Fruit fly (Drosophila melanogaster) whole organism, embryonic: ENCODE data around the gene TwdlQ.

ENCODE experiments used
- Abd-B ChIP-seq: fragments of 200-800 bp; sonication (Bioruptor generic); optimal IDR thresholded peaks from 2 replicates; lab custom pipeline; 2018; ENCODE audit warnings: missing biosample characterization, mild to moderate bottlenecking, missing genetic modification characterization, moderate library complexity
- Adf1 ChIP-seq: fragments of 200-800 bp; sonication (Bioruptor generic); IDR thresholded peaks from 2 replicates; pipeline ENCODE4 v1.3.6; 2022; ENCODE audit warnings: missing biosample characterization, missing genetic modification characterization
- Aef1 ChIP-seq: fragments of 200-800 bp; sonication (Bioruptor generic); IDR thresholded peaks from 3 replicates; pipeline ENCODE4 v1.3.6; 2022; ENCODE audit warnings: missing biosample characterization, missing genetic modification characterization
- CG11504 ChIP-seq: fragments of 200-800 bp; sonication (Bioruptor generic); optimal IDR thresholded peaks from 3 replicates; lab custom pipeline; 2019; ENCODE audit warnings: missing biosample characterization, mild to moderate bottlenecking, missing genetic modification characterization, moderate library complexity
- CG12071 ChIP-seq: fragments of 200-800 bp; sonication (Bioruptor generic); optimal IDR thresholded peaks from 3 replicates; lab custom pipeline; 2018; ENCODE audit warnings: missing biosample characterization, mild to moderate bottlenecking, missing genetic modification characterization
- CG12299 ChIP-seq: fragments of 200-800 bp; sonication (Bioruptor generic); optimal IDR thresholded peaks from 2 replicates; lab custom pipeline; 2018; ENCODE audit warnings: missing biosample characterization, mild to moderate bottlenecking, missing genetic modification characterization
- CG12769 ChIP-seq: fragments of 200-800 bp; sonication (Bioruptor generic); optimal IDR thresholded peaks from 2 replicates; lab custom pipeline; 2019; ENCODE audit warnings: missing biosample characterization, mild to moderate bottlenecking, missing genetic modification characterization, moderate library complexity
- CG13296 ChIP-seq: fragments of 200-800 bp; sonication (Bioruptor generic); optimal IDR thresholded peaks from 3 replicates; lab custom pipeline; 2018; ENCODE audit warnings: missing biosample characterization, mild to moderate bottlenecking, missing genetic modification characterization
- CG14050 ChIP-seq: fragments of 200-800 bp; sonication (Bioruptor generic); IDR thresholded peaks from 3 replicates; pipeline ENCODE4 v1.3.6; 2022; ENCODE audit warnings: missing biosample characterization, missing genetic modification characterization
- CG17328 ChIP-seq: fragments of 200-800 bp; sonication (Bioruptor generic); IDR thresholded peaks from 2 replicates; pipeline ENCODE4 v1.3.6; 2022; ENCODE audit warnings: missing biosample characterization, missing genetic modification characterization
- CG30020 ChIP-seq: fragments of 200-800 bp; optimal IDR thresholded peaks from 2 replicates; lab custom pipeline; 2019; ENCODE audit warnings: missing biosample characterization, mild to moderate bottlenecking, missing genetic modification characterization, moderate library complexity
- CG3065 ChIP-seq: fragments of 200-800 bp; sonication (Bioruptor generic); optimal IDR thresholded peaks from 2 replicates; lab custom pipeline; 2016; ENCODE audit warnings: missing biosample characterization, missing genetic modification characterization
- CG31224 ChIP-seq: fragments of 200-800 bp; sonication (Bioruptor generic); IDR thresholded peaks from 2 replicates; pipeline ENCODE4 v1.3.6; 2022; ENCODE audit warnings: missing biosample characterization, missing genetic modification characterization
- CG32772 ChIP-seq: fragments of 200-800 bp; sonication (Bioruptor generic); IDR thresholded peaks from 2 replicates; pipeline ENCODE4 v1.3.6; 2022; ENCODE audit warnings: missing biosample characterization, missing genetic modification characterization
- CG6791 ChIP-seq: fragments of 200-800 bp; sonication (Bioruptor generic); IDR thresholded peaks from 3 replicates; pipeline ENCODE4 v1.3.6; 2022; ENCODE audit warnings: missing biosample characterization, missing genetic modification characterization; ENCODE audit not compliant: partially characterized antibody
- CG7357 ChIP-seq: fragments of 200-800 bp; sonication (Bioruptor generic); IDR thresholded peaks from 3 replicates; pipeline ENCODE4 v1.3.6; 2022; ENCODE audit warnings: missing biosample characterization, missing genetic modification characterization
- CG7745 ChIP-seq: fragments of 200-800 bp; sonication (Bioruptor generic); optimal IDR thresholded peaks from 2 replicates; lab custom pipeline; 2018; ENCODE audit warnings: missing biosample characterization, mild to moderate bottlenecking, missing genetic modification characterization, moderate library complexity
- CG8089 ChIP-seq: fragments of 200-800 bp; sonication (Bioruptor generic); optimal IDR thresholded peaks from 3 replicates; lab custom pipeline; 2016; ENCODE audit warnings: missing biosample characterization, missing genetic modification characterization
- CG8478 ChIP-seq: fragments of >200 bp; optimal IDR thresholded peaks from 2 replicates; lab custom pipeline; 2018
- CG8944 ChIP-seq: fragments of 200-800 bp; sonication (Bioruptor generic); optimal IDR thresholded peaks from 3 replicates; lab custom pipeline; 2016; ENCODE audit warnings: missing biosample characterization, missing genetic modification characterization
- Drgx ChIP-seq: fragments of 200-800 bp; sonication (Bioruptor generic); IDR thresholded peaks from 2 replicates; pipeline ENCODE4 v1.3.6; 2022; ENCODE audit warnings: missing biosample characterization, missing genetic modification characterization
- Elba2 ChIP-seq: fragments of 200-800 bp; sonication (Bioruptor generic); optimal IDR thresholded peaks from 3 replicates; lab custom pipeline; 2016; ENCODE audit warnings: missing biosample characterization, missing genetic modification characterization
- HLH3B ChIP-seq: fragments of 200-800 bp; sonication (Bioruptor generic); IDR thresholded peaks from 2 replicates; pipeline ENCODE4 v1.3.6; 2022; ENCODE audit warnings: missing biosample characterization, missing genetic modification characterization
- Hey ChIP-seq: fragments of 200-800 bp; sonication (Bioruptor generic); optimal IDR thresholded peaks from 3 replicates; lab custom pipeline; 2018; ENCODE audit warnings: missing biosample characterization, mild to moderate bottlenecking, missing genetic modification characterization
- Hmx ChIP-seq: fragments of 200-800 bp; sonication (Bioruptor generic); optimal IDR thresholded peaks from 2 replicates; lab custom pipeline; 2016; ENCODE audit warnings: missing biosample characterization, missing genetic modification characterization
- Lhr ChIP-seq: fragments of 200-800 bp; sonication (Bioruptor generic); optimal IDR thresholded peaks from 3 replicates; lab custom pipeline; 2017; ENCODE audit warnings: mild to moderate bottlenecking, missing biosample characterization, missing genetic modification reagents, missing genetic modification characterization
- Mes4 ChIP-seq: fragments of 200-800 bp; sonication (Bioruptor generic); optimal IDR thresholded peaks from 2 replicates; lab custom pipeline; 2016; ENCODE audit warnings: missing biosample characterization, missing genetic modification characterization
- NfI ChIP-seq: fragments of 200-800 bp; sonication (Bioruptor generic); optimal IDR thresholded peaks from 3 replicates; lab custom pipeline; 2018; ENCODE audit warnings: missing biosample characterization, mild to moderate bottlenecking, missing genetic modification characterization, moderate library complexity
- Opbp ChIP-seq: fragments of 200-800 bp; sonication (Bioruptor generic); IDR thresholded peaks from 3 replicates; pipeline ENCODE4 v1.3.6; 2022; ENCODE audit warnings: missing biosample characterization, missing genetic modification characterization; ENCODE audit not compliant: partially characterized antibody
- Sox102F ChIP-seq: fragments of 200-800 bp; sonication (Bioruptor generic); optimal IDR thresholded peaks from 2 replicates; lab custom pipeline; 2018; ENCODE audit warnings: missing biosample characterization, mild to moderate bottlenecking, missing genetic modification characterization, moderate library complexity
- YL-1 ChIP-seq: fragments of 200-800 bp; sonication (Bioruptor generic); optimal IDR thresholded peaks from 3 replicates; lab custom pipeline; 2017; ENCODE audit warnings: missing biosample characterization, mild to moderate bottlenecking, missing genetic modification characterization
- chm ChIP-seq: fragments of 200-800 bp; sonication (Bioruptor generic); IDR thresholded peaks from 2 replicates; pipeline ENCODE4 v1.3.6; 2022; ENCODE audit warnings: missing biosample characterization, missing genetic modification characterization
- chn ChIP-seq: fragments of 200-800 bp; sonication (Bioruptor generic); optimal IDR thresholded peaks from 2 replicates; lab custom pipeline; 2016; ENCODE audit warnings: missing biosample characterization, missing genetic modification characterization
- corto ChIP-seq: fragments of 200-800 bp; sonication (Bioruptor generic); optimal IDR thresholded peaks from 2 replicates; lab custom pipeline; 2016; ENCODE audit warnings: missing biosample characterization, mild to moderate bottlenecking, missing genetic modification characterization, moderate library complexity
- crol ChIP-seq: fragments of 200-800 bp; sonication (Bioruptor generic); IDR thresholded peaks from 2 replicates; pipeline ENCODE4 v1.3.6; 2022; ENCODE audit warnings: missing biosample characterization, missing genetic modification characterization
- danr ChIP-seq: fragments of 200-800 bp; sonication (Bioruptor generic); IDR thresholded peaks from 2 replicates; pipeline ENCODE4 v1.3.6; 2022; ENCODE audit warnings: missing biosample characterization, missing genetic modification characterization
- dmrt99B ChIP-seq: fragments of 200-800 bp; sonication (Bioruptor generic); optimal IDR thresholded peaks from 2 replicates; lab custom pipeline; 2018; ENCODE audit warnings: missing biosample characterization, mild to moderate bottlenecking, missing genetic modification characterization, moderate library complexity
- fd3F ChIP-seq: fragments of 200-800 bp; sonication (Bioruptor generic); optimal IDR thresholded peaks from 2 replicates; lab custom pipeline; 2018; ENCODE audit warnings: missing biosample characterization, mild to moderate bottlenecking, missing genetic modification characterization, moderate library complexity
- fu2 ChIP-seq: fragments of 200-800 bp; sonication (Bioruptor generic); optimal IDR thresholded peaks from 2 replicates; lab custom pipeline; 2016; ENCODE audit warnings: missing biosample characterization, missing genetic modification characterization
- knrl ChIP-seq: fragments of 200-800 bp; sonication (Bioruptor generic); IDR thresholded peaks from 3 replicates; pipeline ENCODE4 v1.3.6; 2022; ENCODE audit warnings: missing biosample characterization, missing genetic modification characterization; ENCODE audit not compliant: partially characterized antibody
- mld ChIP-seq: fragments of 200-800 bp; sonication (Bioruptor generic); IDR thresholded peaks from 3 replicates; pipeline ENCODE4 v1.3.6; 2022; ENCODE audit warnings: missing biosample characterization, missing genetic modification characterization; ENCODE audit not compliant: partially characterized antibody
- p53 ChIP-seq: fragments of 200-800 bp; sonication (Bioruptor generic); optimal IDR thresholded peaks from 2 replicates; lab custom pipeline; 2016; ENCODE audit warnings: missing biosample characterization, missing genetic modification characterization
- pan ChIP-seq, 4 experiments: fragments of >200 bp in 3 of 4; fragments of 200-800 bp in 1 of 4; sonication (Bioruptor generic) in 1 of 4; optimal IDR thresholded peaks in 3 of 4; IDR thresholded peaks in 1 of 4; 2 replicates each; pipeline versions ENCODE4 v1.3.6 to Lab custom; 2017 to 2022; ENCODE audit warnings: missing biosample characterization in 2 of 4, missing genetic modification characterization in 2 of 4, mixed read lengths in 1 of 4
- salm ChIP-seq: fragments of 200-800 bp; sonication (Bioruptor generic); optimal IDR thresholded peaks from 2 replicates; lab custom pipeline; 2018; ENCODE audit warnings: missing biosample characterization, mild to moderate bottlenecking, missing genetic modification characterization
- sisA ChIP-seq: fragments of 200-800 bp; sonication (Bioruptor generic); IDR thresholded peaks from 2 replicates; pipeline ENCODE4 v1.3.6; 2022; ENCODE audit warnings: missing biosample characterization, missing genetic modification characterization
- sna ChIP-seq: fragments of 200-800 bp; sonication (Bioruptor generic); IDR thresholded peaks from 2 replicates; pipeline ENCODE4 v1.3.6; 2022; ENCODE audit warnings: missing biosample characterization, missing genetic modification characterization; ENCODE audit not compliant: partially characterized antibody
- sob ChIP-seq: fragments of 200-800 bp; sonication (Bioruptor generic); IDR thresholded peaks from 2 replicates; pipeline ENCODE4 v1.3.6; 2022; ENCODE audit warnings: missing biosample characterization, missing genetic modification characterization
- tll ChIP-seq, 2 experiments: fragments of 200-800 bp in 1 of 2; fragments of >200 bp in 1 of 2; sonication (Bioruptor generic) in 1 of 2; optimal IDR thresholded peaks; 2 replicates each; lab custom pipeline; 2017 to 2019; ENCODE audit warnings: missing biosample characterization in 2 of 2, missing genetic modification characterization in 2 of 2, mild to moderate bottlenecking in 1 of 2, moderate library complexity in 1 of 2
- ttk ChIP-seq: fragments of 200-800 bp; sonication (Bioruptor generic); IDR thresholded peaks from 2 replicates; pipeline ENCODE4 v2.1.2; 2022; ENCODE audit warnings: missing biosample characterization, missing genetic modification characterization
- twi ChIP-seq: fragments of 200-800 bp; optimal IDR thresholded peaks from 2 replicates; lab custom pipeline; 2019; ENCODE audit warnings: missing biosample characterization, mild to moderate bottlenecking, missing genetic modification characterization, moderate library complexity

TwdlQ gene

DNA sequence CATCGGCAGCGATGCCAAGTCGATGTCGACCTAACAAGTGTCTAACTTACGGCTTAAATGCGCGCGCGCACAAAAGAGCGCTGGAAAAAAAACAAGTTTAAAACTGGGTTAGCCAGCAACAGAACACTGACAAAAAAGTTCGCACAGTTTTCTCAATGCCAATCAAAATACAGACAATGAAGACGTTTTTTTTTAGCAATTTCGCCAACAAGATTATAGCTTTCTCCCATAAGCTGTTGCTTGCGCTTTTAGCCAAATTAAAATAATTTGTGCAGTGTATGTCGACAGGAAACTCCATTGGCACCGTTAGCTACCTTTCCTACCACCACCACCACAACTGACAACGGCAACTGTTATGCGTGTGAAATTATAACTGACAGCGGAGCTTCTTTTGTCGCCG is 38.8 kb downstream of the TwdlQ start (continued):
- TF ChIP-seq salm (peak; percentile 3), CG31224 (GFP tag; lab: Robert Waterston, UW) (no peak), NfI (GFP tag; lab: Kevin White, UChicago) (peak; percentile 47), CG8089 (GFP tag; lab: Kevin White, UChicago) (no peak), sna (GFP tag; lab: Robert Waterston, UW) (no peak), corto (GFP tag; lab: Kevin White, UChicago) (no peak), CG7357 (GFP tag; lab: Robert Waterston, UW) (0 out of 3 replicates have a peak, but pooled peaks have one; percentile 31), CG8478 (lab: Kevin White, UChicago) (no peak), Sox102F (peak; percentile 61), mld (GFP tag; lab: Robert Waterston, UW) (no peak), CG14050 (GFP tag; lab: Robert Waterston, UW) (peak; percentile 42; the same call in 2 of the 3 replicates), crol (GFP tag; lab: Robert Waterston, UW) (no peak), Hmx (GFP tag; lab: Kevin White, UChicago) (peak; percentile 4), pan (optimal IDR thresholded peaks at IDR 0.05; lab: Kevin White, UChicago) (no peak), pan (GFP tag; optimal IDR thresholded peaks at IDR 0.05 in 1 of 2, IDR thresholded peaks at IDR 0.05 in 1 of 2) (peak in 1 of 2 experiments; percentile 79), CG6791 (GFP tag; lab: Robert Waterston, UW) (no peak), fu2 (GFP tag; lab: Kevin White, UChicago) (peak; percentile 7), CG12299 (no peak), Drgx (no peak; the same call in 1 of the 2 replicates), HLH3B (peak; percentile 80), fd3F (GFP tag; lab: Kevin White, UChicago) (no peak), YL-1 (GFP tag; lab: Kevin White, UChicago) (no peak), Elba2 (no peak), Mes4 (GFP tag; lab: Kevin White, UChicago) (peak; percentile 19), knrl (GFP tag; lab: Robert Waterston, UW) (no peak), CG11504 (tag; lab: Kevin White, UChicago) (peak; percentile 78), tll (GFP tag; optimal IDR thresholded peaks at IDR 0.05; lab: Kevin White, UChicago) (no peak), dmrt99B (tag; lab: Kevin White, UChicago) (peak; percentile 79), CG32772 (GFP tag; lab: Robert Waterston, UW) (peak; percentile 48; the same call in 1 of the 2 replicates), sisA (GFP tag; lab: Robert Waterston, UW) (peak; percentile 65), ttk (GFP tag; lab: Robert Waterston, UW) (peak; percentile 72), CG30020 (tag; lab: Kevin White, UChicago) (no peak), sob (peak; percentile 49; the same call in 1 of the 2 replicates), Opbp (no peak), twi (tag; lab: Kevin White, UChicago) (no peak), Adf1 (GFP tag; lab: Robert Waterston, UW) (no peak), chn (peak; percentile 11), CG3065 (GFP tag; lab: Kevin White, UChicago) (no peak), CG8944 (GFP tag; lab: Kevin White, UChicago) (peak; percentile 7), CG17328 (GFP tag; lab: Robert Waterston, UW) (peak; percentile 54; the same call in 1 of the 2 replicates), Aef1 (peak; percentile 52; the same call in 1 of the 3 replicates), chm (peak; percentile 18; the same call in 1 of the 2 replicates), Hey (tag; lab: Kevin White, UChicago) (no peak), CG12769 (tag; lab: Kevin White, UChicago) (peak; percentile 34), Abd-B (GFP tag; lab: Kevin White, UChicago) (peak; percentile 31), CG7745 (tag; lab: Kevin White, UChicago) (no peak), Lhr (GFP tag; lab: Kevin White, UChicago) (no peak), CG13296 (GFP tag; lab: Kevin White, UChicago) (no peak), danr (GFP tag; lab: Robert Waterston, UW) (peak; percentile 15; the same call in 1 of the 2 replicates), CG12071 (peak; percentile 21), p53 (no peak)
